Worm (Caenorhabditis elegans) whole organism, L1 larva: ENCODE results near the gene rbr-2.

Experiments
- C34B4.2 ChIP-seq: sonication (generic microtip); optimal IDR thresholded peaks from 2 replicates; lab custom pipeline; 2017; ENCODE audit warnings: mild to moderate bottlenecking, missing genetic modification characterization, missing compliant biosample characterization
- F16B12.6 ChIP-seq: fragments of 150-350 bp; optimal IDR thresholded peaks from 2 replicates; lab custom pipeline; 2014; ENCODE audit warnings: missing biosample characterization, missing genetic modification characterization
- Y116A8C.19 ChIP-seq: sonication (generic microtip); optimal IDR thresholded peaks from 2 replicates; lab custom pipeline; 2016; ENCODE audit warnings: missing compliant biosample characterization, missing genetic modification characterization, borderline replicate concordance
- alr-1 ChIP-seq: fragments of 200-800 bp; sonication (Bioruptor generic); optimal IDR thresholded peaks from 2 replicates; lab custom pipeline; 2018; ENCODE audit warnings: borderline replicate concordance, mild to moderate bottlenecking, missing genetic modification characterization, missing compliant biosample characterization
- aly-2 ChIP-seq: fragments of 150-350 bp; optimal IDR thresholded peaks from 2 replicates; lab custom pipeline; 2014; ENCODE audit warnings: missing biosample characterization, missing genetic modification characterization
- ama-1 ChIP-seq: fragments of 150-350 bp; optimal IDR thresholded peaks from 2 replicates; lab custom pipeline; 2014
- blmp-1 ChIP-seq: fragments of 150-350 bp; optimal IDR thresholded peaks from 2 replicates; lab custom pipeline; 2014; ENCODE audit warnings: missing biosample characterization, missing genetic modification characterization
- ceh-63 ChIP-seq: fragments of 200-800 bp; sonication (Bioruptor generic); optimal IDR thresholded peaks from 2 replicates; lab custom pipeline; 2018; ENCODE audit warnings: mild to moderate bottlenecking, missing genetic modification characterization, missing compliant biosample characterization
- ceh-82 ChIP-seq, 3 experiments: fragments of 150-350 bp in 1 of 3; sonication (generic microtip) in 2 of 3; optimal IDR thresholded peaks; 2 replicates each; lab custom pipeline; 2014 to 2017; ENCODE audit warnings: missing biosample characterization in 3 of 3, missing genetic modification characterization in 3 of 3
- ceh-88 ChIP-seq: fragments of 200-800 bp; sonication (Bioruptor generic); IDR thresholded peaks from 2 replicates; pipeline ENCODE4 v1.3.6; 2022; ENCODE audit warnings: missing genetic modification characterization, missing compliant biosample characterization
- dsc-1 ChIP-seq: sonication (generic microtip); optimal IDR thresholded peaks from 2 replicates; lab custom pipeline; 2016; ENCODE audit warnings: mild to moderate bottlenecking, missing genetic modification characterization, missing compliant biosample characterization
- efl-1 ChIP-seq, 4 experiments: fragments of 150-350 bp; optimal IDR thresholded peaks in 3 of 4; peaks in 1 of 4; 1 replicate in 1 of 4; 2 replicates in 3 of 4; lab custom pipeline; 2014; ENCODE audit warnings: missing biosample characterization in 2 of 4, missing genetic modification characterization in 2 of 4, missing genetic modification reagents in 2 of 4
- elt-2 ChIP-seq: sonication (generic microtip); optimal IDR thresholded peaks from 2 replicates; lab custom pipeline; 2016; ENCODE audit warnings: missing genetic modification characterization, mild to moderate bottlenecking, inconsistent platforms, missing compliant biosample characterization, missing genetic modification reagents
- elt-3 ChIP-seq, 6 experiments: fragments of 150-350 bp in 1 of 6; sonication (generic microtip); optimal IDR thresholded peaks; 2 replicates each; lab custom pipeline; 2017 to 2018; ENCODE audit warnings: missing biosample characterization in 6 of 6, missing genetic modification characterization in 6 of 6, inconsistent platforms in 1 of 6
- ets-5 ChIP-seq: fragments of 200-800 bp; sonication (Bioruptor generic); IDR thresholded peaks from 2 replicates; pipeline ENCODE4 v1.3.6; 2022; ENCODE audit warnings: missing genetic modification characterization, missing compliant biosample characterization
- fkh-10 ChIP-seq: sonication (generic microtip); optimal IDR thresholded peaks from 2 replicates; lab custom pipeline; 2017; ENCODE audit warnings: missing biosample characterization, missing genetic modification reagents, missing genetic modification characterization
- fos-1 ChIP-seq: fragments of 150-350 bp; optimal IDR thresholded peaks from 2 replicates; lab custom pipeline; 2014; ENCODE audit warnings: missing biosample characterization, missing genetic modification characterization
- hlh-4 ChIP-seq: sonication (generic microtip); optimal IDR thresholded peaks from 2 replicates; lab custom pipeline; 2016; ENCODE audit warnings: mild to moderate bottlenecking, missing genetic modification characterization, missing compliant biosample characterization
- hpl-2 ChIP-seq: fragments of 150-350 bp; optimal IDR thresholded peaks from 2 replicates; lab custom pipeline; 2014; ENCODE audit warnings: missing biosample characterization, missing genetic modification reagents, missing genetic modification characterization
- lin-14 ChIP-seq: fragments of 200-800 bp; sonication (Bioruptor generic); optimal IDR thresholded peaks from 2 replicates; lab custom pipeline; 2018; ENCODE audit warnings: mild to moderate bottlenecking, missing genetic modification characterization, moderate library complexity, missing compliant biosample characterization
- lin-35 ChIP-seq, 2 experiments: fragments of 150-350 bp; optimal IDR thresholded peaks; 2 replicates each; lab custom pipeline; 2014; ENCODE audit warnings: missing biosample characterization in 2 of 2, missing genetic modification characterization in 2 of 2, missing genetic modification reagents in 2 of 2
- lin-39 ChIP-seq: fragments of 150-350 bp; optimal IDR thresholded peaks from 2 replicates; lab custom pipeline; 2014; ENCODE audit warnings: missing biosample characterization, missing genetic modification reagents, missing genetic modification characterization
- lir-3 ChIP-seq: sonication (generic microtip); optimal IDR thresholded peaks from 2 replicates; lab custom pipeline; 2016; ENCODE audit warnings: mild to moderate bottlenecking, missing genetic modification characterization, moderate library complexity, missing compliant biosample characterization; ENCODE audit not compliant: poor library complexity
- mab-9 ChIP-seq: fragments of 200-800 bp; sonication (Bioruptor generic); IDR thresholded peaks from 2 replicates; pipeline ENCODE4 v1.3.6; 2022; ENCODE audit warnings: missing genetic modification reagents, missing genetic modification characterization, missing compliant biosample characterization
- mep-1 ChIP-seq: fragments of 150-350 bp; optimal IDR thresholded peaks from 2 replicates; lab custom pipeline; 2014; ENCODE audit warnings: missing biosample characterization, missing genetic modification characterization
- nhr-11 ChIP-seq: fragments of 150-350 bp; optimal IDR thresholded peaks from 2 replicates; lab custom pipeline; 2014; ENCODE audit warnings: missing biosample characterization, missing genetic modification characterization
- nhr-12 ChIP-seq: sonication (generic microtip); optimal IDR thresholded peaks from 2 replicates; lab custom pipeline; 2017; ENCODE audit warnings: missing biosample characterization, missing genetic modification characterization
- nhr-19 ChIP-seq: fragments of 200-800 bp; sonication (Bioruptor generic); conservative IDR thresholded peaks from 2 replicates; pipeline ENCODE4 v1.3.6; 2022; ENCODE audit warnings: missing genetic modification characterization, missing compliant biosample characterization
- nhr-20 ChIP-seq: sonication (generic microtip); optimal IDR thresholded peaks from 2 replicates; lab custom pipeline; 2016; ENCODE audit warnings: mild to moderate bottlenecking, missing genetic modification characterization, missing compliant biosample characterization
- nhr-28 ChIP-seq: fragments of 150-350 bp; optimal IDR thresholded peaks from 2 replicates; lab custom pipeline; 2014; ENCODE audit warnings: missing biosample characterization, missing genetic modification characterization
- nhr-84 ChIP-seq: sonication (generic microtip); optimal IDR thresholded peaks from 2 replicates; lab custom pipeline; 2017; ENCODE audit warnings: missing biosample characterization, missing genetic modification characterization
- nhr-85 ChIP-seq: sonication (generic microtip); peaks from one replicate; lab custom pipeline; 2016; ENCODE audit warnings: missing genetic modification characterization, inconsistent platforms, missing compliant biosample characterization
- nhr-90 ChIP-seq: sonication (generic microtip); optimal IDR thresholded peaks from 2 replicates; lab custom pipeline; 2016; ENCODE audit warnings: mild to moderate bottlenecking, missing genetic modification characterization, missing compliant biosample characterization; ENCODE audit not compliant: poor library complexity
- pag-3 ChIP-seq: sonication (generic microtip); optimal IDR thresholded peaks from 2 replicates; lab custom pipeline; 2017; ENCODE audit warnings: missing genetic modification characterization, mild to moderate bottlenecking, missing compliant biosample characterization, antibody characterized with exemption, borderline replicate concordance; ENCODE audit not compliant: insufficient read depth
- pqm-1 ChIP-seq: sonication (generic microtip); optimal IDR thresholded peaks from 3 replicates; lab custom pipeline; 2017; ENCODE audit warnings: missing biosample characterization, missing genetic modification characterization
- skn-1 ChIP-seq: fragments of 150-350 bp; optimal IDR thresholded peaks from 2 replicates; lab custom pipeline; 2014; ENCODE audit warnings: missing biosample characterization, missing genetic modification characterization
- snpc-4 ChIP-seq: fragments of 150-350 bp; optimal IDR thresholded peaks from 2 replicates; lab custom pipeline; 2014; ENCODE audit warnings: missing biosample characterization, missing genetic modification characterization
- snu-23 ChIP-seq: sonication (generic microtip); optimal IDR thresholded peaks from 2 replicates; lab custom pipeline; 2016; ENCODE audit warnings: missing genetic modification characterization, missing compliant biosample characterization
- sox-4 ChIP-seq: sonication (generic microtip); optimal IDR thresholded peaks from 2 replicates; lab custom pipeline; 2016; ENCODE audit warnings: missing genetic modification characterization, missing compliant biosample characterization
- sptf-1 ChIP-seq: fragments of 150-350 bp; optimal IDR thresholded peaks from 2 replicates; lab custom pipeline; 2014; ENCODE audit warnings: missing biosample characterization, missing genetic modification characterization
- sup-37 ChIP-seq: fragments of 200-800 bp; sonication (Bioruptor generic); optimal IDR thresholded peaks from 2 replicates; lab custom pipeline; 2018; ENCODE audit warnings: mild to moderate bottlenecking, missing genetic modification characterization, missing compliant biosample characterization
- swsn-7 ChIP-seq: sonication (generic microtip); optimal IDR thresholded peaks from 2 replicates; lab custom pipeline; 2016; ENCODE audit warnings: missing genetic modification characterization, missing compliant biosample characterization
- unc-130 ChIP-seq: fragments of 150-350 bp; optimal IDR thresholded peaks from 2 replicates; lab custom pipeline; 2017; ENCODE audit warnings: missing biosample characterization, missing genetic modification characterization, inconsistent platforms
- unc-30 ChIP-seq: sonication (generic microtip); optimal IDR thresholded peaks from 2 replicates; lab custom pipeline; 2017; ENCODE audit warnings: missing biosample characterization, missing genetic modification characterization
- unc-86 ChIP-seq: sonication (generic microtip); optimal IDR thresholded peaks from 2 replicates; lab custom pipeline; 2016; ENCODE audit warnings: missing genetic modification characterization, missing compliant biosample characterization
- unc-98 ChIP-seq: fragments of 200-800 bp; sonication (Bioruptor generic); IDR thresholded peaks from 2 replicates; pipeline ENCODE4 v1.3.6; 2022; ENCODE audit warnings: missing genetic modification characterization, missing compliant biosample characterization
- zag-1 ChIP-seq: fragments of 150-350 bp; optimal IDR thresholded peaks from 2 replicates; lab custom pipeline; 2014; ENCODE audit warnings: missing biosample characterization, missing genetic modification characterization
- zip-4 ChIP-seq: fragments of 200-800 bp; sonication (Bioruptor generic); optimal IDR thresholded peaks from 2 replicates; lab custom pipeline; 2018; ENCODE audit warnings: mild to moderate bottlenecking, missing genetic modification characterization, moderate library complexity, missing compliant biosample characterization
- ztf-11 ChIP-seq, 2 experiments: sonication (generic microtip); optimal IDR thresholded peaks; 2 replicates each; lab custom pipeline; 2016 to 2017; ENCODE audit warnings: missing genetic modification characterization in 2 of 2, missing biosample characterization in 1 of 2, missing compliant biosample characterization in 1 of 2
- ztf-4 ChIP-seq: fragments of 150-350 bp; optimal IDR thresholded peaks from 2 replicates; lab custom pipeline; 2014; ENCODE audit warnings: missing biosample characterization, missing genetic modification characterization

Gene rbr-2

ce11 chrIV:10935336-10935735 is 15.5 kb downstream of the rbr-2 start (continued):
- TF ChIP-seq snpc-4 (peak; percentile 43), unc-30 (tag; lab: Kevin White, UChicago) (no peak), nhr-85 (peak; percentile 93), nhr-90 (tag; lab: Kevin White, UChicago) (no peak), ets-5 (GFP tag; lab: Robert Waterston, UW) (no peak), pag-3 (tag; lab: Kevin White, UChicago) (no peak), ceh-88 (GFP tag; lab: Robert Waterston, UW) (peak; percentile 69), ztf-11 (tag; optimal IDR thresholded peaks at IDR 0.05; lab: Kevin White, UChicago) (peak in 1 of 2 experiments; percentile 86), fkh-10 (GFP tag; lab: Kevin White, UChicago) (peak; percentile 57), skn-1 (tag; lab: Kevin White, UChicago) (peak; percentile 78), elt-3 (tag; optimal IDR thresholded peaks at IDR 0.05; lab: Kevin White, UChicago) (peak in 2 of 6 experiments; percentile 39 to 69), unc-86 (tag; lab: Kevin White, UChicago) (peak; percentile 96), nhr-84 (no peak), lin-35 (GFP tag; optimal IDR thresholded peaks at IDR 0.05; lab: Kevin White, UChicago) (peak; percentile 79 to 86), ceh-82 (tag; optimal IDR thresholded peaks at IDR 0.05; lab: Kevin White, UChicago) (peak; percentile 47 to 84 (median 66)), Y116A8C.19 (no peak), lin-14 (GFP tag; lab: Kevin White, UChicago) (peak; percentile 99), nhr-20 (tag; lab: Kevin White, UChicago) (peak; percentile 95), mab-9 (GFP tag; lab: Robert Waterston, UW) (no peak), ceh-63 (GFP tag; lab: Kevin White, UChicago) (no peak), blmp-1 (tag; lab: Kevin White, UChicago) (peak; percentile 77), aly-2 (peak; percentile 67), alr-1 (tag; lab: Kevin White, UChicago) (no peak), dsc-1 (tag; lab: Kevin White, UChicago) (peak; percentile 99), sptf-1 (no peak), snu-23 (GFP tag; lab: Kevin White, UChicago) (peak; percentile 96), swsn-7 (tag; lab: Kevin White, UChicago) (peak; percentile 93), F16B12.6 (tag; lab: Kevin White, UChicago) (peak; percentile 11), zag-1 (tag; lab: Kevin White, UChicago) (no peak), hlh-4 (tag; lab: Kevin White, UChicago) (no peak), lin-39 (tag; lab: Kevin White, UChicago) (peak; percentile 88), ama-1 (lab: Kevin White, UChicago) (peak; percentile 93), nhr-11 (peak; percentile 90), mep-1 (tag; lab: Kevin White, UChicago) (peak; percentile 96), ztf-4 (tag; lab: Kevin White, UChicago) (peak; percentile 94), sup-37 (GFP tag; lab: Kevin White, UChicago) (no peak)

- TF ChIP-seq ets-5 (GFP tag; lab: Robert Waterston, UW) = no peak
- peak; percentile 90 to 95 (median 94) for TF ChIP-seq ceh-82 (tag; optimal IDR thresholded peaks at IDR 0.05; lab: Kevin White, UChicago)
- no peak for TF ChIP-seq hlh-4 (tag; lab: Kevin White, UChicago)
- TF ChIP-seq nhr-28 (tag; lab: Kevin White, UChicago) = no peak
- TF ChIP-seq efl-1 (optimal IDR thresholded peaks at IDR 0.05; lab: Kevin White, UChicago) = peak; percentile 89 to 92
- peak; percentile 68 to 97 for TF ChIP-seq efl-1 (GFP tag; optimal IDR thresholded peaks at IDR 0.05 in 1 of 2; lab: Kevin White, UChicago)
- TF ChIP-seq ceh-63 (GFP tag; lab: Kevin White, UChicago) = no peak
- peak; percentile 97 for TF ChIP-seq nhr-90 (tag; lab: Kevin White, UChicago)
- peak; percentile 90 for TF ChIP-seq lin-39 (tag; lab: Kevin White, UChicago)
- peak; percentile 39 for TF ChIP-seq hpl-2 (GFP tag; lab: Kevin White, UChicago)
- peak; percentile 80 for TF ChIP-seq zip-4
- peak; percentile 89 for TF ChIP-seq elt-2
- peak; percentile 96 for TF ChIP-seq unc-86 (tag; lab: Kevin White, UChicago)
- peak; percentile 36 for TF ChIP-seq pqm-1 (tag; lab: Kevin White, UChicago)
- peak; percentile 87 for TF ChIP-seq fos-1 (tag; lab: Kevin White, UChicago)
- TF ChIP-seq snpc-4 = peak; percentile 79
- peak; percentile 96 for TF ChIP-seq nhr-19 (GFP tag; lab: Robert Waterston, UW)
- TF ChIP-seq C34B4.2 (tag; lab: Kevin White, UChicago) = no peak
- no peak for TF ChIP-seq unc-130 (tag; lab: Kevin White, UChicago)
- no peak for TF ChIP-seq nhr-12 (tag; lab: Kevin White, UChicago)
- TF ChIP-seq unc-98 (GFP tag; lab: Robert Waterston, UW) = peak; percentile 29; the same call in 1 of the 2 replicates
- TF ChIP-seq sox-4 = peak; percentile 77
- TF ChIP-seq lir-3 (tag; lab: Kevin White, UChicago) = peak; percentile 91
Measured at ce11 chrIV:10935853-10936491, 16.1 kb downstream of the rbr-2 start, which contains the start of gene lgg-2. Gene lgg-2, minus strand, starts transcription at chrIV:10935903.
